Fruit fly (Drosophila melanogaster): ENCODE measurements around the gene CG5199.

Gene CG5199

DNA sequence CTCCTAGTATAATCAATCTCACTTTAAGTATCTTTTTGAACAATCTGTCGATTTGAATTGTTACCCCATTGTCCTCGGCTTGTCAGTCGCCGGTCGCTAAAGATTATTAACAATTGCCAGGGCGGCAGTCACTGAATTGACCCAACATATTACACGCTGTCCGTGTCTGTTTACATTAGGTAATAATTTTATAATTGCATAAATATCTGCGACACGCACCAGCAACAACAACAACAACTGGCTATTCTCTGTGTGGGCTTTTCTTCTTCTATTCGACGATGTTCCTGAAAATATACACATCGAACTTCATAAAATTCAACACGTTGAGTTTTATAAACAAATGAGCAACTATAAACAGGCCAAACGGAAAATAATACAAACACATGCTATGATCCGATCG is 3.9 kb downstream of the CG5199 start:
- TF ChIP-seq da (GFP tag; optimal IDR thresholded peaks at IDR 0.05) (no peak), chinmo (GFP tag; IDR thresholded peaks at IDR 0.05; ENCODE audit: partially characterized antibody) (0 out of 4 replicates have a peak, but pooled peaks have one; percentile 30), Optix (GFP tag; IDR thresholded peaks at IDR 0.05) (no peak), CG4360 (GFP tag; IDR thresholded peaks at IDR 0.05) (peak; percentile 58; the same call in 1 of the 2 replicates), Dad (GFP tag; optimal IDR thresholded peaks at IDR 0.05) (no peak), Pdp1 (GFP tag; optimal IDR thresholded peaks at IDR 0.05) (peak in 1 of 2 experiments; percentile 56), sens (GFP tag) (peak; percentile 22)

DNA sequence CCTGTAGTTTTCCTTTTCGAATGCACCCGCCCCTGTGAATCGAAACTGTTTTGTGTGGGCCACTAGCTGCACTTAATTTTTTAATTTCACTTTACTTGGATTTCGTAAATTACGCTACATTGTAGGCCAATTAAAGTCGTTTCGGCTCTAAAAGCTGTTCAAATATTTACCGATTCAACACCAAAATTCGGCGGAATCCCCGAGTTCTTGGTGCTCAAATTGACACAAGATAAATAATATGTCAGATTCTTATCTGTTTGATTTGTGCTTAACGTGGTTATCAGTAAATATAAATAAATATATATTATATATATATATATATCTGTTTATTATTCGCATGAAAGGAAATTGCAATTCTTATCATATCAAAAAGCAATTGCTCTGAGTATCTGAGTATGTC is 4.7 kb downstream of the CG5199 start:
- no peak for TF ChIP-seq CG14965 (GFP tag; optimal IDR thresholded peaks at IDR 0.05; ENCODE audit: borderline replicate concordance)
- no peak for TF ChIP-seq CG8290 (GFP tag; optimal IDR thresholded peaks at IDR 0.05)
- TF ChIP-seq CG8290 (tag; optimal IDR thresholded peaks at IDR 0.05), result peak in 1 of 2 experiments; percentile 72
- TF ChIP-seq Blimp-1 (GFP tag; optimal IDR thresholded peaks at IDR 0.05), result peak; percentile 7
- TF ChIP-seq CG17359 (tag; optimal IDR thresholded peaks at IDR 0.05), result peak; percentile 16
- TF ChIP-seq Sry-β (GFP tag; optimal IDR thresholded peaks at IDR 0.05), result peak; percentile 15
- no peak for TF ChIP-seq Dp (GFP tag; optimal IDR thresholded peaks at IDR 0.05)
- TF ChIP-seq gem (tag; optimal IDR thresholded peaks at IDR 0.05), result peak; percentile 27
- TF ChIP-seq HLHmδ (GFP tag; optimal IDR thresholded peaks at IDR 0.05), result no peak
- peak; percentile 29 for TF ChIP-seq CG12219 (GFP tag; optimal IDR thresholded peaks at IDR 0.05)
- peak; percentile 82 for TF ChIP-seq BtbVII (GFP tag; optimal IDR thresholded peaks at IDR 0.05)
- TF ChIP-seq CG8359 (GFP tag; optimal IDR thresholded peaks at IDR 0.05; ENCODE audit: borderline replicate concordance), result peak; percentile 36
- TF ChIP-seq dati (GFP tag; IDR thresholded peaks at IDR 0.05), result no peak
- TF ChIP-seq pb (GFP tag; optimal IDR thresholded peaks at IDR 0.05), result no peak
- TF ChIP-seq Jarid2 (GFP tag; optimal IDR thresholded peaks at IDR 0.05), result peak; percentile 0
- peak; percentile 80 for TF ChIP-seq MTF-1 (GFP tag; optimal IDR thresholded peaks at IDR 0.05; ENCODE audit: borderline replicate concordance)
- no peak for TF ChIP-seq gsb-n (tag; optimal IDR thresholded peaks at IDR 0.05)
- TF ChIP-seq CG4617 (GFP tag; optimal IDR thresholded peaks at IDR 0.05; ENCODE audit: borderline replicate concordance), result no peak
- TF ChIP-seq Fer3 (tag; optimal IDR thresholded peaks at IDR 0.05), result peak; percentile 61
- peak; percentile 21 for TF ChIP-seq CG17912 (GFP tag; optimal IDR thresholded peaks at IDR 0.05)
- TF ChIP-seq dm (GFP tag; optimal IDR thresholded peaks at IDR 0.05), result no peak
- TF ChIP-seq tap (tag; optimal IDR thresholded peaks at IDR 0.05), result peak; percentile 42
- no peak for TF ChIP-seq klu (GFP tag; IDR thresholded peaks at IDR 0.05)
- peak; percentile 52 for TF ChIP-seq HHEX (GFP tag; optimal IDR thresholded peaks at IDR 0.05)
- TF ChIP-seq Fer2 (tag; optimal IDR thresholded peaks at IDR 0.05), result peak; percentile 28
- no peak for TF ChIP-seq jumu (GFP tag; optimal IDR thresholded peaks at IDR 0.05)
- peak; percentile 8; the same call in 1 of the 2 replicates for TF ChIP-seq onecut (GFP tag; IDR thresholded peaks at IDR 0.05)
- peak; percentile 61 for TF ChIP-seq fd3F (GFP tag; optimal IDR thresholded peaks at IDR 0.05)
- no peak for TF ChIP-seq CG2199 (GFP tag; IDR thresholded peaks at IDR 0.05)
- TF ChIP-seq ci (GFP tag; IDR thresholded peaks at IDR 0.05), result 0 out of 3 replicates have a peak, but pooled peaks have one; percentile 32
- no peak for TF ChIP-seq CG11398 (GFP tag; optimal IDR thresholded peaks at IDR 0.05)
- TF ChIP-seq CG12236 (GFP tag; optimal IDR thresholded peaks at IDR 0.05), result no peak
- peak; percentile 39 for TF ChIP-seq CG10209 (GFP tag; optimal IDR thresholded peaks at IDR 0.05)
- no peak for TF ChIP-seq Bdp1 (GFP tag; optimal IDR thresholded peaks at IDR 0.05)
- peak; percentile 77 for TF ChIP-seq Med (GFP tag)
- peak; percentile 55 for TF ChIP-seq gcm (GFP tag; optimal IDR thresholded peaks at IDR 0.05)
- TF ChIP-seq Kr (GFP tag; optimal IDR thresholded peaks at IDR 0.05), result peak; percentile 32
- TF ChIP-seq CG11504 (tag; optimal IDR thresholded peaks at IDR 0.05), result peak; percentile 17
- 0 out of 3 replicates have a peak, but pooled peaks have one; percentile 30 for TF ChIP-seq CG11695 (GFP tag; IDR thresholded peaks at IDR 0.05)
- TF ChIP-seq otp (GFP tag; IDR thresholded peaks at IDR 0.05), result 0 out of 3 replicates have a peak, but pooled peaks have one; percentile 8
- peak in 1 of 3 experiments; percentile 38 for TF ChIP-seq Stat92E (GFP tag; optimal IDR thresholded peaks at IDR 0.05)
